In the genomic region with DNA sequence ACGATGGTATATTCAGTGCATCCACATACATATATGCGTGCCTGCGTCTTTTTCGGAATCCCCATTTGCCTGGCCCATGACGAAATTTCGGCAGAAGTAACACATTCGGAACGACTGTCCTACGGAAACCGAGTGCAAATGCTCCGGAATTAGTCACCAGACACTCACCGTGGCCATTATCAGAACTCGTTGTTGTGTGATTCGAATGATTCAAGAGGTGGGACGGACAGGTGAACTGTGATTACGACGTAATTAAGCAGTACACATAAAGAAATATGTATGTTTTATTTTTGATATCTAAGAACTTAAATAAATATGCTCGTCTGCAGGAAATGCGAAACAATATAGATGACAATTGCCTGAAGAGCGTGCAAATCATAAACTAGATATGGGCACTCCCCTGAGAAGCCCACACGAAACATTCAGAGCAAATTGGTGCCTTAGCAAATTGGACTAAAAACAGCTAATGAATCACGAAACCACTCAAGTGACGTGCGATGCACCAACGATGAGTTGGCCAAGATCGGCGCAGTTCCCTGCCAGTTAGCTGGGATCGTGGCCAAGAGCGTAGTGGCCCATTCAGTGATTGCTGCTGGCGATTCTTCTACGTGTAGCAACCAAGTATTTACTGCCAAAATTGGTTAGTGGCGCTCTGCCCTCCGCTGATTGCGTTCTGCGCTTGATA, we compare ENCODE assay signal across 1 fruit fly cellular context.
TF ChIP-seq lines count a peak whose summit lies in the region.

No protein-coding gene starts in this region.

TF ChIP-seq in whole organism, embryonic, 481 proteins besides CTCF, POLR2A, EP300 and RAD21 (continued from another document and continues in another):
- peak; percentile 7 for TF ChIP-seq Vsx1 (GFP tag; optimal IDR thresholded peaks at IDR 0.05; lab: Kevin White, UChicago)
- TF ChIP-seq Fer3 (tag; optimal IDR thresholded peaks at IDR 0.05; lab: Kevin White, UChicago) = peak; percentile 8
- peak; percentile 57 for TF ChIP-seq CG9727 (GFP tag; optimal IDR thresholded peaks at IDR 0.05; lab: Kevin White, UChicago)
- peak; percentile 31 for TF ChIP-seq CG9437 (GFP tag; optimal IDR thresholded peaks at IDR 0.05; lab: Kevin White, UChicago)
- TF ChIP-seq fd3F (GFP tag; optimal IDR thresholded peaks at IDR 0.05; lab: Kevin White, UChicago) = peak; percentile 27
- TF ChIP-seq caup (GFP tag; optimal IDR thresholded peaks at IDR 0.05; lab: Kevin White, UChicago; ENCODE audit: severe bottlenecking) = peak; percentile 15
- 0 out of 2 replicates have a peak, but pooled peaks have one; percentile 22 for TF ChIP-seq Adf1 (GFP tag; IDR thresholded peaks at IDR 0.05; lab: Robert Waterston, UW)
- TF ChIP-seq Antp (GFP tag; optimal IDR thresholded peaks at IDR 0.05; lab: Kevin White, UChicago) = peak; percentile 19
- TF ChIP-seq CG18262 (tag; optimal IDR thresholded peaks at IDR 0.05; lab: Kevin White, UChicago) = peak; percentile 15
- TF ChIP-seq ind (GFP tag; optimal IDR thresholded peaks at IDR 0.05; lab: Kevin White, UChicago) = peak; percentile 22
- no peak for TF ChIP-seq CG33213 (GFP tag; optimal IDR thresholded peaks at IDR 0.05; lab: Kevin White, UChicago)
- peak; percentile 12 for TF ChIP-seq CG9609 (GFP tag; optimal IDR thresholded peaks at IDR 0.05; lab: Kevin White, UChicago)
- TF ChIP-seq Hmr (GFP tag; optimal IDR thresholded peaks at IDR 0.05; lab: Kevin White, UChicago) = peak; percentile 56
- TF ChIP-seq vfl (GFP tag; optimal IDR thresholded peaks at IDR 0.05; lab: Kevin White, UChicago) = no peak
- no peak for TF ChIP-seq CG8388 (GFP tag; optimal IDR thresholded peaks at IDR 0.05; lab: Kevin White, UChicago)
- TF ChIP-seq Ada2b (GFP tag; IDR thresholded peaks at IDR 0.05; lab: Robert Waterston, UW) = no peak
- no peak for TF ChIP-seq pzg (GFP tag; optimal IDR thresholded peaks at IDR 0.05; lab: Kevin White, UChicago)
- TF ChIP-seq CG7928 (GFP tag; optimal IDR thresholded peaks at IDR 0.05; lab: Kevin White, UChicago) = no peak
- peak; percentile 24 for TF ChIP-seq Sox100B (GFP tag; optimal IDR thresholded peaks at IDR 0.05; lab: Kevin White, UChicago)
- peak; percentile 21; the same call in 1 of the 2 replicates for TF ChIP-seq Rfx (GFP tag; IDR thresholded peaks at IDR 0.05; lab: Robert Waterston, UW)
- peak; percentile 75 for TF ChIP-seq Med (GFP tag; lab: Kevin White, UChicago)
- no peak for TF ChIP-seq zen (tag; optimal IDR thresholded peaks at IDR 0.05; lab: Kevin White, UChicago)
- TF ChIP-seq fu2 (GFP tag; optimal IDR thresholded peaks at IDR 0.05; lab: Kevin White, UChicago) = peak; percentile 3
- TF ChIP-seq Xbp1 (GFP tag; optimal IDR thresholded peaks at IDR 0.05; lab: Kevin White, UChicago) = no peak
- 0 out of 2 replicates have a peak, but pooled peaks have one; percentile 13 for TF ChIP-seq CG6689 (GFP tag; IDR thresholded peaks at IDR 0.05; lab: Robert Waterston, UW)
- peak; percentile 63 for TF ChIP-seq CG15269 (tag; optimal IDR thresholded peaks at IDR 0.05; lab: Kevin White, UChicago)
- TF ChIP-seq CG12104 (GFP tag; optimal IDR thresholded peaks at IDR 0.05; lab: Kevin White, UChicago) = peak; percentile 18
- peak; percentile 27 for TF ChIP-seq CG15514 (GFP tag; optimal IDR thresholded peaks at IDR 0.05; lab: Kevin White, UChicago)
- TF ChIP-seq odd (GFP tag; optimal IDR thresholded peaks at IDR 0.05; lab: Kevin White, UChicago) = no peak
- TF ChIP-seq cwo (GFP tag; optimal IDR thresholded peaks at IDR 0.05; lab: Kevin White, UChicago) = peak; percentile 7
- no peak for TF ChIP-seq unpg (GFP tag; optimal IDR thresholded peaks at IDR 0.05; lab: Kevin White, UChicago)
- TF ChIP-seq Oli (tag; optimal IDR thresholded peaks at IDR 0.05; lab: Kevin White, UChicago) = peak; percentile 5
- 0 out of 2 replicates have a peak, but pooled peaks have one; percentile 24 for TF ChIP-seq CG31224 (GFP tag; IDR thresholded peaks at IDR 0.05; lab: Robert Waterston, UW)
- no peak for TF ChIP-seq CG12071 (GFP tag; optimal IDR thresholded peaks at IDR 0.05; lab: Kevin White, UChicago)
- peak; percentile 64 for TF ChIP-seq CG3281 (GFP tag; optimal IDR thresholded peaks at IDR 0.05; lab: Kevin White, UChicago)
- TF ChIP-seq Atf6 (GFP tag; IDR thresholded peaks at IDR 0.05; lab: Robert Waterston, UW) = 0 out of 2 replicates have a peak, but pooled peaks have one; percentile 22
- TF ChIP-seq CG8924 (tag; optimal IDR thresholded peaks at IDR 0.05; lab: Kevin White, UChicago) = peak; percentile 37
- peak; percentile 68 for TF ChIP-seq lab (GFP tag; optimal IDR thresholded peaks at IDR 0.05; lab: Kevin White, UChicago)
- peak; percentile 24 for TF ChIP-seq PHDP (tag; optimal IDR thresholded peaks at IDR 0.05; lab: Kevin White, UChicago)
- peak; percentile 45 for TF ChIP-seq CG10209 (GFP tag; optimal IDR thresholded peaks at IDR 0.05; lab: Kevin White, UChicago)
- peak; percentile 36 for TF ChIP-seq dmrt99B (tag; optimal IDR thresholded peaks at IDR 0.05; lab: Kevin White, UChicago)
- no peak for TF ChIP-seq Sin3A (optimal IDR thresholded peaks at IDR 0.05; lab: Kevin White, UChicago)
- TF ChIP-seq slbo (GFP tag; IDR thresholded peaks at IDR 0.05; lab: Robert Waterston, UW) = 0 out of 2 replicates have a peak, but pooled peaks have one; percentile 55
- TF ChIP-seq Ets65A (GFP tag; lab: Kevin White, UChicago) = peak; percentile 80
- TF ChIP-seq NfI (GFP tag; optimal IDR thresholded peaks at IDR 0.05; lab: Kevin White, UChicago) = peak; percentile 35
- peak; percentile 28; the same call in 1 of the 2 replicates for TF ChIP-seq lmd (GFP tag; IDR thresholded peaks at IDR 0.05; lab: Robert Waterston, UW)
- TF ChIP-seq slou (GFP tag; optimal IDR thresholded peaks at IDR 0.05; lab: Kevin White, UChicago) = no peak
- peak; percentile 23 for TF ChIP-seq CG34376 (GFP tag; optimal IDR thresholded peaks at IDR 0.05; lab: Kevin White, UChicago)
- no peak for TF ChIP-seq pita (GFP tag; optimal IDR thresholded peaks at IDR 0.05; lab: Kevin White, UChicago)
- TF ChIP-seq salm (tag; optimal IDR thresholded peaks at IDR 0.05; lab: Kevin White, UChicago) = no peak
- peak; percentile 45 for TF ChIP-seq sd (tag; optimal IDR thresholded peaks at IDR 0.05; lab: Kevin White, UChicago)
- TF ChIP-seq CG12391 (tag; optimal IDR thresholded peaks at IDR 0.05; lab: Kevin White, UChicago) = peak; percentile 28
- TF ChIP-seq Mrtf (GFP tag; IDR thresholded peaks at IDR 0.05; lab: Robert Waterston, UW) = no peak
- peak; percentile 39 for TF ChIP-seq Fer1 (GFP tag; optimal IDR thresholded peaks at IDR 0.05; lab: Kevin White, UChicago)
- peak; percentile 26 for TF ChIP-seq zf30C (GFP tag; optimal IDR thresholded peaks at IDR 0.05; lab: Kevin White, UChicago)
- TF ChIP-seq CoRest (tag; optimal IDR thresholded peaks at IDR 0.05; lab: Kevin White, UChicago) = peak; percentile 48
- TF ChIP-seq CG12659 (GFP tag; optimal IDR thresholded peaks at IDR 0.05; lab: Kevin White, UChicago) = peak; percentile 54
- TF ChIP-seq CG10543 (GFP tag; optimal IDR thresholded peaks at IDR 0.05; lab: Kevin White, UChicago) = peak; percentile 42
- TF ChIP-seq aop (GFP tag; IDR thresholded peaks at IDR 0.05; lab: Robert Waterston, UW) = no peak
- peak; percentile 34 for TF ChIP-seq corto (GFP tag; optimal IDR thresholded peaks at IDR 0.05; lab: Kevin White, UChicago)
- peak in 1 of 2 experiments; percentile 3 for TF ChIP-seq chif (GFP tag; optimal IDR thresholded peaks at IDR 0.05; lab: Kevin White, UChicago)
- no peak for TF ChIP-seq crc (GFP tag; optimal IDR thresholded peaks at IDR 0.05; lab: Kevin White, UChicago)
- 0 out of 2 replicates have a peak, but pooled peaks have one; percentile 16 for TF ChIP-seq esg (GFP tag; conservative IDR thresholded peaks at IDR 0.05; lab: Robert Waterston, UW)
- peak; percentile 46 for TF ChIP-seq gem (tag; optimal IDR thresholded peaks at IDR 0.05; lab: Kevin White, UChicago)
- peak; percentile 16 for TF ChIP-seq CG15011 (GFP tag; optimal IDR thresholded peaks at IDR 0.05; lab: Kevin White, UChicago)
- no peak for TF ChIP-seq ham (GFP tag; IDR thresholded peaks at IDR 0.05; lab: Robert Waterston, UW)
- TF ChIP-seq Usf (GFP tag; optimal IDR thresholded peaks at IDR 0.05; lab: Kevin White, UChicago) = no peak
- no peak for TF ChIP-seq sc (optimal IDR thresholded peaks at IDR 0.05; lab: Kevin White, UChicago)
- no peak for TF ChIP-seq sc (GFP tag; optimal IDR thresholded peaks at IDR 0.05; lab: Kevin White, UChicago)
- TF ChIP-seq CG13775 (GFP tag; optimal IDR thresholded peaks at IDR 0.05; lab: Kevin White, UChicago) = peak; percentile 21
- TF ChIP-seq CG9817 (tag; optimal IDR thresholded peaks at IDR 0.05; lab: Kevin White, UChicago) = peak; percentile 28
- TF ChIP-seq nerfin-1 (tag; optimal IDR thresholded peaks at IDR 0.05; lab: Kevin White, UChicago) = no peak
- TF ChIP-seq org-1 (GFP tag; optimal IDR thresholded peaks at IDR 0.05; lab: Kevin White, UChicago) = peak; percentile 41
- TF ChIP-seq CG17612 (GFP tag; IDR thresholded peaks at IDR 0.05; lab: Robert Waterston, UW) = 0 out of 2 replicates have a peak, but pooled peaks have one; percentile 32
- TF ChIP-seq CG12236 (GFP tag; optimal IDR thresholded peaks at IDR 0.05; lab: Kevin White, UChicago) = no peak
- peak; percentile 34; the same call in 1 of the 2 replicates for TF ChIP-seq CG3847 (GFP tag; IDR thresholded peaks at IDR 0.05; lab: Robert Waterston, UW)
- TF ChIP-seq ranshi (GFP tag; IDR thresholded peaks at IDR 0.05; lab: Robert Waterston, UW) = peak; percentile 32; the same call in 1 of the 2 replicates
- no peak for TF ChIP-seq CG11560 (tag; IDR thresholded peaks at IDR 0.05; lab: Robert Waterston, UW)
- 0 out of 3 replicates have a peak, but pooled peaks have one; percentile 42 for TF ChIP-seq CG11456 (GFP tag; IDR thresholded peaks at IDR 0.05; lab: Robert Waterston, UW)
- TF ChIP-seq phol (tag; optimal IDR thresholded peaks at IDR 0.05; lab: Kevin White, UChicago) = peak; percentile 6
- peak; percentile 38; the same call in 1 of the 2 replicates for TF ChIP-seq CG9932 (GFP tag; IDR thresholded peaks at IDR 0.05; lab: Robert Waterston, UW)
- TF ChIP-seq CG17385 (GFP tag; optimal IDR thresholded peaks at IDR 0.05; lab: Kevin White, UChicago) = peak; percentile 33
- TF ChIP-seq prd (optimal IDR thresholded peaks at IDR 0.05; lab: Kevin White, UChicago) = no peak
- TF ChIP-seq prd (GFP tag; IDR thresholded peaks at IDR 0.05; lab: Robert Waterston, UW) = peak; percentile 33; the same call in 1 of the 3 replicates
- TF ChIP-seq CG30403 (GFP tag; optimal IDR thresholded peaks at IDR 0.05; lab: Kevin White, UChicago) = peak; percentile 45
- TF ChIP-seq dysf (GFP tag; IDR thresholded peaks at IDR 0.05; lab: Robert Waterston, UW) = peak; percentile 56; the same call in 2 of the 3 replicates
- peak in 1 of 2 experiments; percentile 48 for TF ChIP-seq Hr51 (GFP tag; optimal IDR thresholded peaks at IDR 0.05; lab: Kevin White, UChicago)
- TF ChIP-seq CG11504 (tag; optimal IDR thresholded peaks at IDR 0.05; lab: Kevin White, UChicago) = peak; percentile 56
- no peak for TF ChIP-seq CG10431 (GFP tag; optimal IDR thresholded peaks at IDR 0.05; lab: Kevin White, UChicago)
- TF ChIP-seq CG7839 (tag; optimal IDR thresholded peaks at IDR 0.05; lab: Kevin White, UChicago) = peak; percentile 47
- peak; percentile 22 for TF ChIP-seq CG10274 (GFP tag; optimal IDR thresholded peaks at IDR 0.05; lab: Kevin White, UChicago)
- TF ChIP-seq CHES-1-like (GFP tag; optimal IDR thresholded peaks at IDR 0.05; lab: Kevin White, UChicago) = peak; percentile 23
- peak; percentile 58 for TF ChIP-seq CG18619 (GFP tag; optimal IDR thresholded peaks at IDR 0.05; lab: Kevin White, UChicago)
- TF ChIP-seq Taf1 (GFP tag; IDR thresholded peaks at IDR 0.05; lab: Robert Waterston, UW) = no peak
- TF ChIP-seq fd64A (GFP tag; optimal IDR thresholded peaks at IDR 0.05; lab: Kevin White, UChicago) = no peak
- TF ChIP-seq Hand (GFP tag; optimal IDR thresholded peaks at IDR 0.05; lab: Kevin White, UChicago) = peak; percentile 43
- no peak for TF ChIP-seq sim (GFP tag; IDR thresholded peaks at IDR 0.05; lab: Robert Waterston, UW)
- TF ChIP-seq Nf-YC (tag; optimal IDR thresholded peaks at IDR 0.05; lab: Kevin White, UChicago) = peak; percentile 9
- TF ChIP-seq CG1233 (GFP tag; optimal IDR thresholded peaks at IDR 0.05; lab: Kevin White, UChicago) = peak; percentile 37
- TF ChIP-seq HHEX (GFP tag; optimal IDR thresholded peaks at IDR 0.05; lab: Kevin White, UChicago) = peak; percentile 45
- 0 out of 2 replicates have a peak, but pooled peaks have one; percentile 24 for TF ChIP-seq CG14441 (GFP tag; IDR thresholded peaks at IDR 0.05; lab: Robert Waterston, UW)
- peak; percentile 15; the same call in 1 of the 2 replicates for TF ChIP-seq seq (GFP tag; IDR thresholded peaks at IDR 0.05; lab: Robert Waterston, UW)
- peak; percentile 29 for TF ChIP-seq nmo (GFP tag; optimal IDR thresholded peaks at IDR 0.05; lab: Kevin White, UChicago)
- TF ChIP-seq Ptx1 (GFP tag; IDR thresholded peaks at IDR 0.05; lab: Robert Waterston, UW) = peak; percentile 31; the same call in 1 of the 2 replicates
- TF ChIP-seq CG2712 (tag; optimal IDR thresholded peaks at IDR 0.05; lab: Kevin White, UChicago) = peak; percentile 14
- TF ChIP-seq lilli (GFP tag; optimal IDR thresholded peaks at IDR 0.05; lab: Kevin White, UChicago) = peak; percentile 30
- peak; percentile 72 for TF ChIP-seq Meics (GFP tag; optimal IDR thresholded peaks at IDR 0.05; lab: Kevin White, UChicago)
- TF ChIP-seq CG17359 (tag; optimal IDR thresholded peaks at IDR 0.05; lab: Kevin White, UChicago) = peak; percentile 16
- peak; percentile 53; the same call in 2 of the 3 replicates for TF ChIP-seq row (GFP tag; IDR thresholded peaks at IDR 0.05; lab: Robert Waterston, UW)
- peak; percentile 74 for TF ChIP-seq CG2678 (tag; optimal IDR thresholded peaks at IDR 0.05; lab: Kevin White, UChicago)
- TF ChIP-seq CG6683 (GFP tag; optimal IDR thresholded peaks at IDR 0.05; lab: Kevin White, UChicago) = peak; percentile 5
- peak; percentile 34 for TF ChIP-seq CG13424 (tag; optimal IDR thresholded peaks at IDR 0.05; lab: Kevin White, UChicago)
- no peak for TF ChIP-seq abd-A (tag; optimal IDR thresholded peaks at IDR 0.05; lab: Kevin White, UChicago)
- TF ChIP-seq CG6765 (GFP tag; optimal IDR thresholded peaks at IDR 0.05; lab: Kevin White, UChicago) = peak; percentile 6
- peak; percentile 30 for TF ChIP-seq CG6854 (GFP tag; optimal IDR thresholded peaks at IDR 0.05; lab: Kevin White, UChicago)
- TF ChIP-seq CG8281 (tag; optimal IDR thresholded peaks at IDR 0.05; lab: Kevin White, UChicago) = no peak
- no peak for TF ChIP-seq lov (optimal IDR thresholded peaks at IDR 0.05; lab: Kevin White, UChicago)
- TF ChIP-seq lov (GFP tag; IDR thresholded peaks at IDR 0.05; lab: Robert Waterston, UW) = no peak
- no peak for TF ChIP-seq Hsf (GFP tag; optimal IDR thresholded peaks at IDR 0.05; lab: Kevin White, UChicago)
- TF ChIP-seq CG10366 (GFP tag; IDR thresholded peaks at IDR 0.05; lab: Robert Waterston, UW) = no peak
- no peak for TF ChIP-seq H2.0 (GFP tag; IDR thresholded peaks at IDR 0.05; lab: Robert Waterston, UW)
